Fruit fly (Drosophila melanogaster): ENCODE results near the gene SdhBL.

Gene SdhBL

dm6 chrX:18863748-18864482 is 30.3 kb upstream of the SdhBL start, which contains the start of the genes CG7326 and Dora (continued):
- 0 out of 2 replicates have a peak, but pooled peaks have one; percentile 6 for TF ChIP-seq CG32532 (GFP tag; IDR thresholded peaks at IDR 0.05)
- TF ChIP-seq jigr1 (GFP tag; IDR thresholded peaks at IDR 0.05) = no peak; the same call in 2 of the 3 replicates
- TF ChIP-seq CG3995 (GFP tag; optimal IDR thresholded peaks at IDR 0.05) = peak; percentile 42
- peak; percentile 7 for TF ChIP-seq dm (GFP tag; optimal IDR thresholded peaks at IDR 0.05)
- TF ChIP-seq CG15514 (GFP tag; optimal IDR thresholded peaks at IDR 0.05) = peak; percentile 82
- TF ChIP-seq CG8478 (optimal IDR thresholded peaks at IDR 0.05) = peak; percentile 92
- TF ChIP-seq CG2712 (tag; optimal IDR thresholded peaks at IDR 0.05) = peak; percentile 63
- peak; percentile 91 for TF ChIP-seq hbn (GFP tag; IDR thresholded peaks at IDR 0.05; ENCODE audit: partially characterized antibody)
- TF ChIP-seq CG3407 (GFP tag; optimal IDR thresholded peaks at IDR 0.05) = no peak
- TF ChIP-seq CHES-1-like (GFP tag; optimal IDR thresholded peaks at IDR 0.05) = peak; percentile 46
- TF ChIP-seq p53 (GFP tag; optimal IDR thresholded peaks at IDR 0.05) = peak; percentile 92
- TF ChIP-seq lola (GFP tag; optimal IDR thresholded peaks at IDR 0.05) = peak in 1 of 3 experiments; percentile 59
- peak; percentile 67; the same call in 1 of the 3 replicates for TF ChIP-seq CG34422 (GFP tag; IDR thresholded peaks at IDR 0.05)
- TF ChIP-seq CG16815 (GFP tag; optimal IDR thresholded peaks at IDR 0.05) = no peak
- peak; percentile 92 for TF ChIP-seq tna (GFP tag; IDR thresholded peaks at IDR 0.05; ENCODE audit: partially characterized antibody)
- peak; percentile 65; the same call in 1 of the 3 replicates for TF ChIP-seq z (GFP tag; IDR thresholded peaks at IDR 0.05)
- peak; percentile 63 for TF ChIP-seq CG17186 (GFP tag; optimal IDR thresholded peaks at IDR 0.05)
- TF ChIP-seq CG15479 (GFP tag; optimal IDR thresholded peaks at IDR 0.05) = peak; percentile 82
- no peak for TF ChIP-seq maf-S (GFP tag; optimal IDR thresholded peaks at IDR 0.05)
- TF ChIP-seq NfI (GFP tag; optimal IDR thresholded peaks at IDR 0.05) = peak; percentile 8
- TF ChIP-seq CG1024 (GFP tag; IDR thresholded peaks at IDR 0.05) = no peak
- TF ChIP-seq H2.0 (GFP tag; IDR thresholded peaks at IDR 0.05) = no peak
- TF ChIP-seq CG13894 (tag; optimal IDR thresholded peaks at IDR 0.05) = peak; percentile 35
- TF ChIP-seq Deaf1 (tag; optimal IDR thresholded peaks at IDR 0.05) = peak; percentile 48
- peak; percentile 41 for TF ChIP-seq wek (GFP tag; optimal IDR thresholded peaks at IDR 0.05)
- TF ChIP-seq sob (GFP tag; IDR thresholded peaks at IDR 0.05) = peak; percentile 26; the same call in 1 of the 2 replicates
- TF ChIP-seq HmgD (GFP tag; optimal IDR thresholded peaks at IDR 0.05) = peak; percentile 16
- peak; percentile 54; the same call in 2 of the 3 replicates for TF ChIP-seq ci (GFP tag; IDR thresholded peaks at IDR 0.05)
- peak; percentile 84 for TF ChIP-seq vnd (GFP tag; IDR thresholded peaks at IDR 0.05; ENCODE audit: partially characterized antibody)
- TF ChIP-seq NC2β (GFP tag; optimal IDR thresholded peaks at IDR 0.05) = peak; percentile 8
- no peak for TF ChIP-seq Hsf (GFP tag; optimal IDR thresholded peaks at IDR 0.05)
- TF ChIP-seq mld (GFP tag; IDR thresholded peaks at IDR 0.05; ENCODE audit: partially characterized antibody) = peak; percentile 89
- TF ChIP-seq lbe (GFP tag; optimal IDR thresholded peaks at IDR 0.05) = peak; percentile 25
- TF ChIP-seq amos (GFP tag; IDR thresholded peaks at IDR 0.05; ENCODE audit: partially characterized antibody) = peak; percentile 93
- TF ChIP-seq pzg (GFP tag; optimal IDR thresholded peaks at IDR 0.05) = peak; percentile 97
- TF ChIP-seq bbx (GFP tag; IDR thresholded peaks at IDR 0.05; ENCODE audit: partially characterized antibody) = peak; percentile 93
- TF ChIP-seq CG11695 (GFP tag; IDR thresholded peaks at IDR 0.05) = no peak
- no peak for TF ChIP-seq CG17385 (GFP tag; optimal IDR thresholded peaks at IDR 0.05)
- TF ChIP-seq CG9932 (GFP tag; IDR thresholded peaks at IDR 0.05) = no peak; the same call in 1 of the 2 replicates
- TF ChIP-seq nmo (GFP tag; optimal IDR thresholded peaks at IDR 0.05) = peak; percentile 15
- peak; percentile 43 for TF ChIP-seq CG17829 (tag; optimal IDR thresholded peaks at IDR 0.05)
- peak; percentile 26 for TF ChIP-seq Max (GFP tag; optimal IDR thresholded peaks at IDR 0.05)
- TF ChIP-seq Lhr (GFP tag; optimal IDR thresholded peaks at IDR 0.05) = peak; percentile 61
- peak; percentile 92 for TF ChIP-seq BEAF-32 (GFP tag; optimal IDR thresholded peaks at IDR 0.05)
- peak; percentile 96 for TF ChIP-seq CG13287 (GFP tag; IDR thresholded peaks at IDR 0.05; ENCODE audit: partially characterized antibody)
- peak; percentile 32 for TF ChIP-seq B-H2 (GFP tag; optimal IDR thresholded peaks at IDR 0.05)
- TF ChIP-seq Antp (GFP tag; optimal IDR thresholded peaks at IDR 0.05) = no peak
- no peak for TF ChIP-seq H15 (GFP tag; IDR thresholded peaks at IDR 0.05)

Measured in whole organism, embryonic.